Worm (Caenorhabditis elegans) whole organism, L3 larva: ENCODE data around the gene Y97E10B.1.

ENCODE experiments used
- ZK546.5 ChIP-seq: sonication (generic microtip); optimal IDR thresholded peaks from 2 replicates; lab custom pipeline; 2017; ENCODE audit warnings: missing biosample characterization, missing genetic modification characterization
- ama-1 ChIP-seq: fragments of 150-350 bp; optimal IDR thresholded peaks from 2 replicates; lab custom pipeline; 2018
- ceh-28 ChIP-seq: fragments of 150-350 bp; optimal IDR thresholded peaks from 2 replicates; lab custom pipeline; 2014; ENCODE audit warnings: missing biosample characterization, missing genetic modification reagents, missing genetic modification characterization
- ceh-9 ChIP-seq: sonication (generic microtip); optimal IDR thresholded peaks from 2 replicates; lab custom pipeline; 2018; ENCODE audit warnings: missing biosample characterization, missing genetic modification characterization
- daf-12 ChIP-seq: fragments of 150-350 bp; optimal IDR thresholded peaks from 2 replicates; lab custom pipeline; 2014; ENCODE audit warnings: missing biosample characterization, missing genetic modification reagents, missing genetic modification characterization
- egl-27 ChIP-seq: sonication (generic microtip); optimal IDR thresholded peaks from 4 replicates; lab custom pipeline; 2017; ENCODE audit warnings: missing biosample characterization, missing genetic modification reagents, missing genetic modification characterization
- egl-5 ChIP-seq: fragments of 150-350 bp; optimal IDR thresholded peaks from 2 replicates; lab custom pipeline; 2017; ENCODE audit warnings: missing biosample characterization, missing genetic modification reagents, missing genetic modification characterization, inconsistent platforms
- elt-1 ChIP-seq: fragments of 150-350 bp; optimal IDR thresholded peaks from 2 replicates; lab custom pipeline; 2014; ENCODE audit warnings: missing biosample characterization, missing genetic modification characterization
- elt-2 ChIP-seq: sonication (generic microtip); optimal IDR thresholded peaks from 2 replicates; lab custom pipeline; 2016; ENCODE audit warnings: missing genetic modification reagents, mild to moderate bottlenecking, missing genetic modification characterization, missing compliant biosample characterization
- elt-3 ChIP-seq, 3 experiments: fragments of 150-350 bp in 1 of 3; sonication (generic microtip) in 2 of 3; optimal IDR thresholded peaks; 2 replicates in 2 of 3; 4 replicates in 1 of 3; lab custom pipeline; 2014 to 2017; ENCODE audit warnings: missing biosample characterization in 3 of 3, missing genetic modification characterization in 3 of 3
- eor-1 ChIP-seq, 2 experiments: fragments of 150-350 bp; optimal IDR thresholded peaks; 2 replicates each; lab custom pipeline; 2014 to 2018; ENCODE audit warnings: missing biosample characterization in 2 of 2, missing genetic modification characterization in 2 of 2
- fkh-10 ChIP-seq: sonication (generic microtip); optimal IDR thresholded peaks from 2 replicates; lab custom pipeline; 2017; ENCODE audit warnings: missing biosample characterization, missing genetic modification reagents, missing genetic modification characterization
- fkh-2 ChIP-seq: fragments of 150-350 bp; optimal IDR thresholded peaks from 2 replicates; lab custom pipeline; 2014; ENCODE audit warnings: missing biosample characterization, missing genetic modification reagents, missing genetic modification characterization
- fos-1 ChIP-seq: fragments of 150-350 bp; optimal IDR thresholded peaks from 2 replicates; lab custom pipeline; 2014; ENCODE audit warnings: missing biosample characterization, missing genetic modification characterization
- hmg-11 ChIP-seq: sonication (generic microtip); optimal IDR thresholded peaks from 2 replicates; lab custom pipeline; 2016; ENCODE audit warnings: missing genetic modification characterization, missing compliant biosample characterization
- jun-1 ChIP-seq: fragments of 150-350 bp; optimal IDR thresholded peaks from 2 replicates; lab custom pipeline; 2014; ENCODE audit warnings: missing biosample characterization, missing genetic modification reagents, missing genetic modification characterization
- lin-39 ChIP-seq: fragments of 150-350 bp; optimal IDR thresholded peaks from 2 replicates; lab custom pipeline; 2018; ENCODE audit warnings: missing biosample characterization, missing genetic modification reagents, missing genetic modification characterization
- lsy-12 ChIP-seq: sonication (generic microtip); optimal IDR thresholded peaks from 2 replicates; lab custom pipeline; 2016; ENCODE audit warnings: mild to moderate bottlenecking, missing genetic modification characterization, missing compliant biosample characterization
- mdl-1 ChIP-seq: fragments of 150-350 bp; optimal IDR thresholded peaks from 2 replicates; lab custom pipeline; 2014; ENCODE audit warnings: missing biosample characterization, missing genetic modification characterization
- mml-1 ChIP-seq: fragments of 150-350 bp; sonication (generic microtip); optimal IDR thresholded peaks from 3 replicates; lab custom pipeline; 2014; ENCODE audit warnings: missing biosample characterization, missing genetic modification characterization
- nfya-1 ChIP-seq: sonication (generic microtip); optimal IDR thresholded peaks from 2 replicates; lab custom pipeline; 2017; ENCODE audit warnings: missing genetic modification characterization, mild to moderate bottlenecking, missing compliant biosample characterization, antibody characterized with exemption, moderate library complexity; ENCODE audit not compliant: insufficient read depth
- nhr-11 ChIP-seq: fragments of 150-350 bp; optimal IDR thresholded peaks from 2 replicates; lab custom pipeline; 2014; ENCODE audit warnings: missing biosample characterization, missing genetic modification characterization
- nhr-12 ChIP-seq: fragments of 150-350 bp; optimal IDR thresholded peaks from 2 replicates; lab custom pipeline; 2014; ENCODE audit warnings: missing biosample characterization, missing genetic modification characterization
- nhr-23 ChIP-seq: fragments of 150-350 bp; optimal IDR thresholded peaks from 2 replicates; lab custom pipeline; 2014; ENCODE audit warnings: missing biosample characterization, missing genetic modification reagents, missing genetic modification characterization
- nhr-237 ChIP-seq: fragments of 150-350 bp; optimal IDR thresholded peaks from 2 replicates; lab custom pipeline; 2014; ENCODE audit warnings: missing biosample characterization, missing genetic modification characterization
- nhr-25 ChIP-seq: sonication (generic microtip); optimal IDR thresholded peaks from 2 replicates; lab custom pipeline; 2017; ENCODE audit warnings: missing biosample characterization, missing genetic modification characterization
- nhr-43 ChIP-seq: sonication (generic microtip); optimal IDR thresholded peaks from 2 replicates; lab custom pipeline; 2016; ENCODE audit warnings: mild to moderate bottlenecking, missing genetic modification characterization, missing compliant biosample characterization; ENCODE audit not compliant: poor library complexity, severe bottlenecking
- nhr-67 ChIP-seq: fragments of 150-350 bp; optimal IDR thresholded peaks from 2 replicates; lab custom pipeline; 2014; ENCODE audit warnings: missing biosample characterization, missing genetic modification characterization
- nhr-77 ChIP-seq: fragments of 150-350 bp; optimal IDR thresholded peaks from 2 replicates; lab custom pipeline; 2014; ENCODE audit warnings: missing biosample characterization, missing genetic modification characterization
- pha-4 ChIP-seq: fragments of 150-350 bp; optimal IDR thresholded peaks from 2 replicates; lab custom pipeline; 2014; ENCODE audit warnings: missing biosample characterization, missing genetic modification reagents, missing genetic modification characterization
- pqm-1 ChIP-seq: fragments of 150-350 bp; optimal IDR thresholded peaks from 2 replicates; lab custom pipeline; 2017; ENCODE audit warnings: missing biosample characterization, missing genetic modification characterization, inconsistent platforms
- sea-2 ChIP-seq: fragments of 150-350 bp; sonication (generic microtip); optimal IDR thresholded peaks from 4 replicates; lab custom pipeline; 2014; ENCODE audit warnings: missing biosample characterization, missing genetic modification reagents, missing genetic modification characterization
- skn-1 ChIP-seq: fragments of 150-350 bp; optimal IDR thresholded peaks from 2 replicates; lab custom pipeline; 2014; ENCODE audit warnings: missing biosample characterization, missing genetic modification characterization
- snpc-4 ChIP-seq: fragments of 150-350 bp; optimal IDR thresholded peaks from 2 replicates; lab custom pipeline; 2014; ENCODE audit warnings: missing biosample characterization, missing genetic modification characterization
- tbx-2 ChIP-seq: sonication (generic microtip); optimal IDR thresholded peaks from 2 replicates; lab custom pipeline; 2016; ENCODE audit warnings: mild to moderate bottlenecking, missing genetic modification characterization, missing compliant biosample characterization
- unc-39 ChIP-seq: sonication (generic microtip); optimal IDR thresholded peaks from 4 replicates; lab custom pipeline; 2017; ENCODE audit warnings: missing biosample characterization, missing genetic modification characterization
- unc-62 ChIP-seq: fragments of 150-350 bp; sonication (generic microtip); optimal IDR thresholded peaks from 4 replicates; lab custom pipeline; 2014; ENCODE audit warnings: missing biosample characterization, missing genetic modification reagents, missing genetic modification characterization
- zag-1 ChIP-seq: fragments of 150-350 bp; optimal IDR thresholded peaks from 2 replicates; lab custom pipeline; 2014; ENCODE audit warnings: missing biosample characterization, missing genetic modification characterization
- ztf-11 ChIP-seq: fragments of 150-350 bp; optimal IDR thresholded peaks from 2 replicates; lab custom pipeline; 2014; ENCODE audit warnings: missing biosample characterization, missing genetic modification characterization

Gene Y97E10B.1

ce11 chrV:7928660-7929059 is 15.0 kb upstream of the Y97E10B.1 start, which contains the start of gene srsx-5:
Gene srsx-5, plus strand, starts transcription at chrV:7928960.
- TF ChIP-seq jun-1 (tag; lab: Kevin White, UChicago) (no peak), elt-1 (tag; lab: Kevin White, UChicago) (no peak), pqm-1 (tag; lab: Kevin White, UChicago) (no peak), lin-39 (tag; lab: Kevin White, UChicago) (no peak), mml-1 (tag; lab: Kevin White, UChicago) (no peak), skn-1 (tag; lab: Kevin White, UChicago) (no peak), ztf-11 (no peak), nhr-11 (tag; lab: Kevin White, UChicago) (no peak), elt-3 (tag; optimal IDR thresholded peaks at IDR 0.05; lab: Kevin White, UChicago) (no peak), fkh-2 (tag; lab: Kevin White, UChicago) (no peak), fkh-10 (no peak), nhr-23 (tag; lab: Kevin White, UChicago) (no peak), nhr-237 (no peak), hmg-11 (tag; lab: Kevin White, UChicago) (no peak), nhr-43 (tag; lab: Kevin White, UChicago) (no peak), ceh-9 (tag; lab: Kevin White, UChicago) (no peak), ZK546.5 (tag; lab: Kevin White, UChicago) (no peak), fos-1 (tag; lab: Kevin White, UChicago) (no peak), zag-1 (tag; lab: Kevin White, UChicago) (no peak)
- TF ChIP-seq, all 47 proteins: peak for 0

- TF ChIP-seq unc-62 (GFP tag; lab: Kevin White, UChicago) (no peak), fkh-2 (tag; lab: Kevin White, UChicago) (no peak), eor-1 (tag; optimal IDR thresholded peaks at IDR 0.05; lab: Kevin White, UChicago) (no peak), nhr-77 (tag; lab: Kevin White, UChicago) (no peak), nhr-67 (tag; lab: Kevin White, UChicago) (no peak), egl-5 (tag; lab: Kevin White, UChicago) (no peak), daf-12 (tag; lab: Kevin White, UChicago) (no peak), elt-2 (tag; lab: Kevin White, UChicago) (no peak), unc-39 (tag; lab: Kevin White, UChicago) (no peak), elt-3 (tag; optimal IDR thresholded peaks at IDR 0.05; lab: Kevin White, UChicago) (no peak), nfya-1 (tag; lab: Kevin White, UChicago) (no peak), fkh-10 (no peak), ama-1 (lab: Kevin White, UChicago) (no peak), mdl-1 (tag; lab: Kevin White, UChicago) (no peak), sea-2 (GFP tag; lab: Kevin White, UChicago) (no peak), lsy-12 (tag; lab: Kevin White, UChicago) (no peak), nhr-43 (tag; lab: Kevin White, UChicago) (no peak)
Observed at ce11 chrV:7932998-7933397, 10.7 kb upstream of the Y97E10B.1 start, which contains the start of gene ncx-10. Gene ncx-10, minus strand, starts transcription at chrV:7933098.

ce11 chrV:7937152-7937551 is 6.5 kb upstream of the Y97E10B.1 start, which contains the start of gene srsx-3:
Gene srsx-3, minus strand, starts transcription at chrV:7937252.
- TF ChIP-seq ceh-28 (tag; lab: Kevin White, UChicago), result no peak
- no peak for TF ChIP-seq ceh-9 (tag; lab: Kevin White, UChicago)
- no peak for TF ChIP-seq snpc-4
- TF ChIP-seq jun-1 (tag; lab: Kevin White, UChicago), result no peak
- TF ChIP-seq egl-27, result no peak
- TF ChIP-seq daf-12 (tag; lab: Kevin White, UChicago), result no peak
- TF ChIP-seq tbx-2 (tag; lab: Kevin White, UChicago), result no peak
- no peak for TF ChIP-seq nhr-25 (tag; lab: Kevin White, UChicago)
- TF ChIP-seq unc-39 (tag; lab: Kevin White, UChicago), result no peak
- TF ChIP-seq mdl-1 (tag; lab: Kevin White, UChicago), result no peak
- TF ChIP-seq elt-2 (tag; lab: Kevin White, UChicago), result no peak
- TF ChIP-seq pha-4 (tag; lab: Kevin White, UChicago), result no peak
- no peak for TF ChIP-seq nhr-11 (tag; lab: Kevin White, UChicago)
- TF ChIP-seq pqm-1 (tag; lab: Kevin White, UChicago), result no peak
- TF ChIP-seq nhr-12 (tag; lab: Kevin White, UChicago), result no peak
- no peak for TF ChIP-seq nhr-23 (tag; lab: Kevin White, UChicago)
